Fruit fly (Drosophila melanogaster): ENCODE data around the gene CG3739.

- TF ChIP-seq YL-1 (GFP tag; optimal IDR thresholded peaks at IDR 0.05), result no peak
- no peak for TF ChIP-seq trem (tag; optimal IDR thresholded peaks at IDR 0.05)
- TF ChIP-seq CG12942 (GFP tag; optimal IDR thresholded peaks at IDR 0.05), result no peak
- TF ChIP-seq CG6765 (GFP tag; optimal IDR thresholded peaks at IDR 0.05), result no peak
- TF ChIP-seq CG2116 (GFP tag; optimal IDR thresholded peaks at IDR 0.05), result no peak
- TF ChIP-seq en (GFP tag; optimal IDR thresholded peaks at IDR 0.05), result no peak
- no peak for TF ChIP-seq CG10209 (GFP tag; optimal IDR thresholded peaks at IDR 0.05)
- TF ChIP-seq CoRest (tag; optimal IDR thresholded peaks at IDR 0.05), result no peak
- TF ChIP-seq kni (GFP tag; optimal IDR thresholded peaks at IDR 0.05), result no peak
- TF ChIP-seq lab (GFP tag; optimal IDR thresholded peaks at IDR 0.05), result no peak
Measured at dm6 chr3R:19404296-19404695, 11.1 kb downstream of the CG3739 start.
